Fruit fly (Drosophila melanogaster) whole organism, embryonic: ENCODE data around the gene Prosbeta6.

Experiments used
- Bteb2 ChIP-seq: fragments of 200-800 bp; sonication (Bioruptor generic); optimal IDR thresholded peaks from 2 replicates; lab custom pipeline; 2016; ENCODE audit warnings: missing biosample characterization, missing genetic modification characterization
- CG10959 ChIP-seq: fragments of 200-800 bp; sonication (Bioruptor generic); IDR thresholded peaks from 2 replicates; pipeline ENCODE4 v1.3.6; 2022; ENCODE audit warnings: missing biosample characterization, missing genetic modification characterization
- CG12236 ChIP-seq: fragments of 200-800 bp; sonication (Bioruptor generic); optimal IDR thresholded peaks from 2 replicates; lab custom pipeline; 2016; ENCODE audit warnings: missing biosample characterization, missing genetic modification characterization
- CG12769 ChIP-seq: fragments of 200-800 bp; sonication (Bioruptor generic); optimal IDR thresholded peaks from 2 replicates; lab custom pipeline; 2019; ENCODE audit warnings: missing biosample characterization, mild to moderate bottlenecking, missing genetic modification characterization, moderate library complexity
- CG7745 ChIP-seq: fragments of 200-800 bp; sonication (Bioruptor generic); optimal IDR thresholded peaks from 2 replicates; lab custom pipeline; 2018; ENCODE audit warnings: missing biosample characterization, mild to moderate bottlenecking, missing genetic modification characterization, moderate library complexity
- CG7839 ChIP-seq: fragments of 200-800 bp; sonication (Bioruptor generic); optimal IDR thresholded peaks from 3 replicates; lab custom pipeline; 2018; ENCODE audit warnings: missing biosample characterization, mild to moderate bottlenecking, missing genetic modification characterization, moderate library complexity
- cwo ChIP-seq: fragments of 200-800 bp; sonication (Bioruptor generic); optimal IDR thresholded peaks from 3 replicates; lab custom pipeline; 2017; ENCODE audit warnings: missing biosample characterization, missing genetic modification characterization, mild to moderate bottlenecking, moderate library complexity, missing genetic modification reagents
- dati ChIP-seq: fragments of 200-800 bp; sonication (Bioruptor generic); IDR thresholded peaks from 2 replicates; pipeline ENCODE4 v1.3.6; 2022; ENCODE audit warnings: missing biosample characterization, missing genetic modification characterization
- dpn ChIP-seq, 2 experiments: fragments of 200-800 bp; sonication (Bioruptor generic); optimal IDR thresholded peaks; 3 replicates each; lab custom pipeline; 2016; ENCODE audit warnings: missing biosample characterization in 2 of 2, missing genetic modification characterization in 2 of 2
- exex ChIP-seq: fragments of 200-800 bp; sonication (Bioruptor generic); optimal IDR thresholded peaks from 4 replicates; lab custom pipeline; 2018; ENCODE audit warnings: missing biosample characterization, mild to moderate bottlenecking, missing genetic modification characterization, moderate library complexity
- h ChIP-seq: fragments of >200 bp; optimal IDR thresholded peaks from 2 replicates; lab custom pipeline; 2017
- mirr ChIP-seq: fragments of 200-800 bp; sonication (Bioruptor generic); optimal IDR thresholded peaks from 3 replicates; lab custom pipeline; 2018; ENCODE audit warnings: missing biosample characterization, mild to moderate bottlenecking, missing genetic modification characterization
- p53 ChIP-seq: fragments of 200-800 bp; sonication (Bioruptor generic); optimal IDR thresholded peaks from 2 replicates; lab custom pipeline; 2016; ENCODE audit warnings: missing biosample characterization, missing genetic modification characterization
- tap ChIP-seq: fragments of 200-800 bp; optimal IDR thresholded peaks from 3 replicates; lab custom pipeline; 2019; ENCODE audit warnings: missing biosample characterization, mild to moderate bottlenecking, missing genetic modification characterization, moderate library complexity

- no peak for TF ChIP-seq p53 (GFP tag; lab: Kevin White, UChicago)
- no peak for TF ChIP-seq CG10959
- TF ChIP-seq dati, result no peak
- TF ChIP-seq dpn (GFP tag; optimal IDR thresholded peaks at IDR 0.05; lab: Kevin White, UChicago), result no peak
- TF ChIP-seq CG12769 (tag; lab: Kevin White, UChicago), result no peak
- no peak for TF ChIP-seq CG7745
- TF ChIP-seq Bteb2 (GFP tag; lab: Kevin White, UChicago), result no peak
- TF ChIP-seq tap, result no peak
- no peak for TF ChIP-seq CG7839 (tag; lab: Kevin White, UChicago)
- TF ChIP-seq h (lab: Kevin White, UChicago), result no peak
- TF ChIP-seq exex, result no peak
- TF ChIP-seq CG12236 (GFP tag; lab: Kevin White, UChicago), result no peak
- TF ChIP-seq cwo (GFP tag; lab: Kevin White, UChicago), result no peak
- TF ChIP-seq mirr, result no peak
Observed at dm6 chr3L:16590860-16591259, 19.4 kb downstream of the Prosbeta6 start, which contains the start of gene tra.
